Fruit fly (Drosophila melanogaster) whole organism, embryonic: ENCODE results near the gene Arc42.

Source experiments
- Ada2b ChIP-seq: fragments of 200-800 bp; sonication (Bioruptor generic); IDR thresholded peaks from 2 replicates; pipeline ENCODE4 v1.3.6; 2022; ENCODE audit warnings: missing biosample characterization, missing genetic modification characterization
- Asciz ChIP-seq: fragments of 200-800 bp; sonication (Bioruptor generic); optimal IDR thresholded peaks from 2 replicates; lab custom pipeline; 2017; ENCODE audit warnings: missing biosample characterization, mild to moderate bottlenecking, missing genetic modification characterization, missing genetic modification reagents
- CG10431 ChIP-seq: fragments of 200-800 bp; sonication (Bioruptor generic); optimal IDR thresholded peaks from 3 replicates; lab custom pipeline; 2018; ENCODE audit warnings: missing biosample characterization, mild to moderate bottlenecking, missing genetic modification characterization
- CG11247 ChIP-seq: fragments of 200-800 bp; sonication (Bioruptor generic); IDR thresholded peaks from 2 replicates; pipeline ENCODE4 v1.3.6; 2022; ENCODE audit warnings: missing biosample characterization, missing genetic modification characterization
- CG12942 ChIP-seq: fragments of 200-800 bp; sonication (Bioruptor generic); optimal IDR thresholded peaks from 3 replicates; lab custom pipeline; 2016; ENCODE audit warnings: missing biosample characterization, missing genetic modification characterization
- CG13296 ChIP-seq: fragments of 200-800 bp; sonication (Bioruptor generic); optimal IDR thresholded peaks from 3 replicates; lab custom pipeline; 2018; ENCODE audit warnings: missing biosample characterization, mild to moderate bottlenecking, missing genetic modification characterization
- CG14860 ChIP-seq: fragments of 200-800 bp; sonication (Bioruptor generic); IDR thresholded peaks from 3 replicates; pipeline ENCODE4 v1.3.6; 2022; ENCODE audit warnings: missing biosample characterization, missing genetic modification characterization; ENCODE audit not compliant: partially characterized antibody
- CG15011 ChIP-seq: fragments of 200-800 bp; sonication (Bioruptor generic); optimal IDR thresholded peaks from 3 replicates; lab custom pipeline; 2018; ENCODE audit warnings: missing biosample characterization, mild to moderate bottlenecking, missing genetic modification characterization
- CG15269 ChIP-seq: fragments of 200-800 bp; sonication (Bioruptor generic); optimal IDR thresholded peaks from 2 replicates; lab custom pipeline; 2018; ENCODE audit warnings: missing biosample characterization, mild to moderate bottlenecking, missing genetic modification characterization, moderate library complexity
- CG1529 ChIP-seq: fragments of 200-800 bp; sonication (Bioruptor generic); optimal IDR thresholded peaks from 3 replicates; lab custom pipeline; 2018; ENCODE audit warnings: missing biosample characterization, missing genetic modification characterization
- CG15601 ChIP-seq: fragments of 200-800 bp; sonication (Bioruptor generic); optimal IDR thresholded peaks from 3 replicates; lab custom pipeline; 2019; ENCODE audit warnings: missing biosample characterization, mild to moderate bottlenecking, missing genetic modification characterization, moderate library complexity
- CG16863 ChIP-seq: fragments of 200-800 bp; sonication (Bioruptor generic); optimal IDR thresholded peaks from 3 replicates; lab custom pipeline; 2016; ENCODE audit warnings: missing biosample characterization, missing genetic modification characterization
- CG2129 ChIP-seq: fragments of 200-800 bp; sonication (Bioruptor generic); IDR thresholded peaks from 2 replicates; pipeline ENCODE4 v1.3.6; 2022; ENCODE audit warnings: missing biosample characterization, missing genetic modification characterization; ENCODE audit not compliant: partially characterized antibody
- CG3281 ChIP-seq: fragments of 200-800 bp; sonication (Bioruptor generic); optimal IDR thresholded peaks from 3 replicates; lab custom pipeline; 2017; ENCODE audit warnings: missing biosample characterization, mild to moderate bottlenecking, missing genetic modification characterization
- CG43689 ChIP-seq: fragments of 200-800 bp; sonication (Bioruptor generic); IDR thresholded peaks from 2 replicates; pipeline ENCODE4 v1.3.6; 2022; ENCODE audit warnings: missing biosample characterization, missing genetic modification characterization
- CG6791 ChIP-seq: fragments of 200-800 bp; sonication (Bioruptor generic); IDR thresholded peaks from 3 replicates; pipeline ENCODE4 v1.3.6; 2022; ENCODE audit warnings: missing biosample characterization, missing genetic modification characterization; ENCODE audit not compliant: partially characterized antibody
- CG7839 ChIP-seq: fragments of 200-800 bp; sonication (Bioruptor generic); optimal IDR thresholded peaks from 3 replicates; lab custom pipeline; 2018; ENCODE audit warnings: missing biosample characterization, mild to moderate bottlenecking, missing genetic modification characterization, moderate library complexity
- CG9437 ChIP-seq: fragments of 200-800 bp; sonication (Bioruptor generic); optimal IDR thresholded peaks from 2 replicates; lab custom pipeline; 2018; ENCODE audit warnings: missing biosample characterization, mild to moderate bottlenecking, missing genetic modification characterization
- CG9932 ChIP-seq: fragments of 200-800 bp; sonication (Bioruptor generic); IDR thresholded peaks from 2 replicates; pipeline ENCODE4 v1.3.6; 2022; ENCODE audit warnings: missing biosample characterization, missing genetic modification characterization
- Deaf1 ChIP-seq: fragments of 200-800 bp; optimal IDR thresholded peaks from 3 replicates; lab custom pipeline; 2019; ENCODE audit warnings: missing biosample characterization, mild to moderate bottlenecking, missing genetic modification characterization, moderate library complexity
- Dp ChIP-seq: fragments of 200-800 bp; sonication (Bioruptor generic); optimal IDR thresholded peaks from 2 replicates; lab custom pipeline; 2018; ENCODE audit warnings: missing biosample characterization, mild to moderate bottlenecking, missing genetic modification characterization, moderate library complexity
- Fer3 ChIP-seq: fragments of 200-800 bp; sonication (Bioruptor generic); optimal IDR thresholded peaks from 2 replicates; lab custom pipeline; 2018; ENCODE audit warnings: missing biosample characterization, mild to moderate bottlenecking, missing genetic modification characterization, moderate library complexity
- Gsc ChIP-seq: fragments of 200-800 bp; sonication (Bioruptor generic); IDR thresholded peaks from 2 replicates; pipeline ENCODE4 v1.3.6; 2022; ENCODE audit warnings: missing biosample characterization, missing genetic modification characterization
- Hr39 ChIP-seq: fragments of >200 bp; optimal IDR thresholded peaks from 2 replicates; lab custom pipeline; 2017
- Hsf ChIP-seq: fragments of 200-800 bp; sonication (Bioruptor generic); optimal IDR thresholded peaks from 3 replicates; lab custom pipeline; 2016; ENCODE audit warnings: missing biosample characterization, missing genetic modification characterization
- Lpt ChIP-seq: fragments of >200 bp; optimal IDR thresholded peaks from 2 replicates; lab custom pipeline; 2018; ENCODE audit warnings: missing biosample characterization, missing genetic modification characterization
- Mad ChIP-seq: fragments of 200-800 bp; sonication (Bioruptor generic); optimal IDR thresholded peaks from 2 replicates; lab custom pipeline; 2016; ENCODE audit warnings: missing biosample characterization, missing genetic modification characterization
- NC2α ChIP-seq: fragments of 200-800 bp; sonication (Bioruptor generic); optimal IDR thresholded peaks from 2 replicates; lab custom pipeline; 2016; ENCODE audit warnings: missing biosample characterization, missing genetic modification characterization
- Neu2 ChIP-seq: fragments of 200-800 bp; sonication (Bioruptor generic); optimal IDR thresholded peaks from 3 replicates; lab custom pipeline; 2016; ENCODE audit warnings: missing biosample characterization, missing genetic modification characterization, borderline replicate concordance
- Poxn ChIP-seq: fragments of 200-800 bp; sonication (Bioruptor generic); IDR thresholded peaks from 2 replicates; pipeline ENCODE4 v1.3.6; 2022; ENCODE audit warnings: missing biosample characterization, missing genetic modification characterization
- bbx ChIP-seq: fragments of 200-800 bp; sonication (Bioruptor generic); IDR thresholded peaks from 2 replicates; pipeline ENCODE4 v1.3.6; 2022; ENCODE audit warnings: missing biosample characterization, missing genetic modification characterization; ENCODE audit not compliant: partially characterized antibody
- cwo ChIP-seq: fragments of 200-800 bp; sonication (Bioruptor generic); optimal IDR thresholded peaks from 3 replicates; lab custom pipeline; 2017; ENCODE audit warnings: missing biosample characterization, missing genetic modification characterization, mild to moderate bottlenecking, moderate library complexity, missing genetic modification reagents
- dimm ChIP-seq: fragments of 200-800 bp; sonication (Bioruptor generic); IDR thresholded peaks from 2 replicates; pipeline ENCODE4 v1.3.6; 2022; ENCODE audit warnings: missing biosample characterization, missing genetic modification characterization
- dm ChIP-seq: fragments of 200-800 bp; sonication (Bioruptor generic); optimal IDR thresholded peaks from 3 replicates; lab custom pipeline; 2016; ENCODE audit warnings: missing biosample characterization, missing genetic modification characterization
- dmrt99B ChIP-seq: fragments of 200-800 bp; sonication (Bioruptor generic); optimal IDR thresholded peaks from 2 replicates; lab custom pipeline; 2018; ENCODE audit warnings: missing biosample characterization, mild to moderate bottlenecking, missing genetic modification characterization, moderate library complexity
- exex ChIP-seq: fragments of 200-800 bp; sonication (Bioruptor generic); optimal IDR thresholded peaks from 4 replicates; lab custom pipeline; 2018; ENCODE audit warnings: missing biosample characterization, mild to moderate bottlenecking, missing genetic modification characterization, moderate library complexity
- gfzf ChIP-seq: fragments of 200-800 bp; sonication (Bioruptor generic); optimal IDR thresholded peaks from 2 replicates; lab custom pipeline; 2016; ENCODE audit warnings: missing biosample characterization, mild to moderate bottlenecking, missing genetic modification characterization, moderate library complexity
- ham ChIP-seq: fragments of 200-800 bp; sonication (Bioruptor generic); IDR thresholded peaks from 2 replicates; pipeline ENCODE4 v1.3.6; 2022; ENCODE audit warnings: missing biosample characterization, missing genetic modification characterization
- lilli ChIP-seq: fragments of 200-800 bp; sonication (Bioruptor generic); optimal IDR thresholded peaks from 3 replicates; lab custom pipeline; 2016; ENCODE audit warnings: missing biosample characterization, missing genetic modification characterization
- nau ChIP-seq: fragments of 200-800 bp; sonication (Bioruptor generic); optimal IDR thresholded peaks from 3 replicates; lab custom pipeline; 2017; ENCODE audit warnings: missing biosample characterization, mild to moderate bottlenecking, missing genetic modification characterization, missing genetic modification reagents
- peb ChIP-seq: fragments of 200-800 bp; sonication (Bioruptor generic); IDR thresholded peaks from 2 replicates; pipeline ENCODE4 v1.3.6; 2022; ENCODE audit warnings: missing biosample characterization, missing genetic modification characterization
- pnt ChIP-seq: fragments of 200-800 bp; sonication (Bioruptor generic); optimal IDR thresholded peaks from 3 replicates; lab custom pipeline; 2016; ENCODE audit warnings: missing biosample characterization, missing genetic modification characterization
- sens-2 ChIP-seq: fragments of 200-800 bp; sonication (Bioruptor generic); IDR thresholded peaks from 2 replicates; pipeline ENCODE4 v1.3.6; 2022; ENCODE audit warnings: missing biosample characterization, missing genetic modification characterization
- shn ChIP-seq: fragments of 200-800 bp; sonication (Bioruptor generic); optimal IDR thresholded peaks from 3 replicates; lab custom pipeline; 2016; ENCODE audit warnings: missing biosample characterization, missing genetic modification characterization
- sr ChIP-seq: fragments of 200-800 bp; sonication (Bioruptor generic); IDR thresholded peaks from 3 replicates; pipeline ENCODE4 v1.3.6; 2022; ENCODE audit warnings: missing biosample characterization, missing genetic modification characterization
- ssp ChIP-seq: fragments of 200-800 bp; sonication (Bioruptor generic); IDR thresholded peaks from 2 replicates; pipeline ENCODE4 v1.3.6; 2022; ENCODE audit warnings: missing biosample characterization, missing genetic modification characterization
- stc ChIP-seq: fragments of 200-800 bp; sonication (Bioruptor generic); IDR thresholded peaks from 2 replicates; pipeline ENCODE4 v1.3.6; 2022; ENCODE audit warnings: missing biosample characterization, missing genetic modification characterization
- tup ChIP-seq: fragments of 200-800 bp; sonication (Bioruptor generic); optimal IDR thresholded peaks from 2 replicates; lab custom pipeline; 2016; ENCODE audit warnings: missing biosample characterization, mild to moderate bottlenecking, missing genetic modification characterization, moderate library complexity
- yki ChIP-seq: fragments of >200 bp; optimal IDR thresholded peaks from 3 replicates; lab custom pipeline; 2018

Gene Arc42

dm6 chr3R:19860996-19861719 is 16.4 kb upstream of the Arc42 start, which contains the start of the genes Ire1 and Mrm2 (continued):
- TF ChIP-seq Mad (GFP tag; lab: Kevin White, UChicago) (peak; percentile 76), CG6791 (GFP tag; lab: Robert Waterston, UW) (peak; percentile 74; the same call in 2 of the 3 replicates), CG43689 (no peak), ssp (GFP tag; lab: Robert Waterston, UW) (peak; percentile 100), CG9437 (GFP tag; lab: Kevin White, UChicago) (peak; percentile 61), sens-2 (no peak), ham (GFP tag; lab: Robert Waterston, UW) (no peak), Deaf1 (tag; lab: Kevin White, UChicago) (peak; percentile 29), nau (no peak), CG15269 (tag; lab: Kevin White, UChicago) (peak; percentile 79), Dp (GFP tag; lab: Kevin White, UChicago) (peak; percentile 39), CG16863 (peak; percentile 67), shn (GFP tag; lab: Kevin White, UChicago) (peak; percentile 95), stc (GFP tag; lab: Robert Waterston, UW) (no peak), Lpt (no peak), NC2α (GFP tag; lab: Kevin White, UChicago) (peak; percentile 64), Hsf (GFP tag; lab: Kevin White, UChicago) (peak; percentile 90), CG1529 (no peak), gfzf (peak; percentile 98), pnt (GFP tag; lab: Kevin White, UChicago) (peak; percentile 92), CG11247 (peak; percentile 77), dm (GFP tag; lab: Kevin White, UChicago) (peak; percentile 90), CG14860 (GFP tag; lab: Robert Waterston, UW) (peak; percentile 71; the same call in 2 of the 3 replicates), CG13296 (GFP tag; lab: Kevin White, UChicago) (peak; percentile 45), Neu2 (GFP tag; lab: Kevin White, UChicago) (no peak), Ada2b (GFP tag; lab: Robert Waterston, UW) (peak; percentile 75), Hr39 (no peak), Asciz (GFP tag; lab: Kevin White, UChicago) (no peak), Poxn (GFP tag; lab: Robert Waterston, UW) (no peak), sr (GFP tag; lab: Robert Waterston, UW) (0 out of 3 replicates have a peak, but pooled peaks have one; percentile 3), tup (no peak), bbx (GFP tag; lab: Robert Waterston, UW) (peak; percentile 52), Gsc (GFP tag; lab: Robert Waterston, UW) (peak; percentile 58; the same call in 1 of the 2 replicates), CG15601 (peak; percentile 82), CG12942 (peak; percentile 76), exex (tag; lab: Kevin White, UChicago) (peak; percentile 46), CG15011 (GFP tag; lab: Kevin White, UChicago) (peak; percentile 26), CG3281 (GFP tag; lab: Kevin White, UChicago) (peak; percentile 38), Fer3 (tag; lab: Kevin White, UChicago) (peak; percentile 70), dimm (GFP tag; lab: Robert Waterston, UW) (peak; percentile 27; the same call in 1 of the 2 replicates), CG10431 (GFP tag; lab: Kevin White, UChicago) (peak; percentile 14), dmrt99B (tag; lab: Kevin White, UChicago) (peak; percentile 71), CG9932 (GFP tag; lab: Robert Waterston, UW) (peak; percentile 93), cwo (GFP tag; lab: Kevin White, UChicago) (peak; percentile 53), peb (GFP tag; lab: Robert Waterston, UW) (peak; percentile 47; the same call in 1 of the 2 replicates), CG7839 (tag; lab: Kevin White, UChicago) (peak; percentile 82), lilli (GFP tag; lab: Kevin White, UChicago) (peak; percentile 91), yki (lab: Kevin White, UChicago) (no peak), CG2129 (GFP tag; lab: Robert Waterston, UW) (peak; percentile 24; the same call in 1 of the 2 replicates)
